Worm (Caenorhabditis elegans): ENCODE measurements around the gene T28D6.4.

- no peak for TF ChIP-seq lin-39 (tag; optimal IDR thresholded peaks at IDR 0.05)
- TF ChIP-seq nhr-11 (tag; optimal IDR thresholded peaks at IDR 0.05), result no peak
- no peak for TF ChIP-seq aly-2 (tag; optimal IDR thresholded peaks at IDR 0.05)
- no peak for TF ChIP-seq ztf-11 (tag; optimal IDR thresholded peaks at IDR 0.05)
- TF ChIP-seq tlp-1 (tag; optimal IDR thresholded peaks at IDR 0.05), result no peak
- no peak for TF ChIP-seq unc-130 (tag; optimal IDR thresholded peaks at IDR 0.05)
- TF ChIP-seq dpl-1 (GFP tag; optimal IDR thresholded peaks at IDR 0.05), result no peak
- no peak for TF ChIP-seq ztf-4 (tag; optimal IDR thresholded peaks at IDR 0.05)
- no peak for TF ChIP-seq elt-2 (tag; optimal IDR thresholded peaks at IDR 0.05)
- no peak for TF ChIP-seq pax-3 (tag; optimal IDR thresholded peaks at IDR 0.05)
These were observed 4.4 kb upstream of the T28D6.4 start for ce11 chrIII:11355758-11356323.

Data from whole organism, L1 larva.